Fruit fly (Drosophila melanogaster): ENCODE results near the gene cas.

The cas gene

dm6 chr3R:5736305-5736869 is 19.8 kb upstream of the cas start, which contains the start of the genes CG2100 and CG1236 (continued):
- TF ChIP-seq CG9876 (GFP tag; optimal IDR thresholded peaks at IDR 0.05) = peak; percentile 11
- TF ChIP-seq CG6272 (GFP tag; IDR thresholded peaks at IDR 0.05) = peak; percentile 66
- TF ChIP-seq CG4854 (GFP tag; optimal IDR thresholded peaks at IDR 0.05) = peak; percentile 9
- TF ChIP-seq yki (optimal IDR thresholded peaks at IDR 0.05) = no peak
- TF ChIP-seq ash1 (GFP tag; optimal IDR thresholded peaks at IDR 0.05) = no peak
- TF ChIP-seq CG11398 (GFP tag; optimal IDR thresholded peaks at IDR 0.05) = peak; percentile 16
- TF ChIP-seq en (GFP tag; optimal IDR thresholded peaks at IDR 0.05) = no peak
- TF ChIP-seq Atf6 (GFP tag; IDR thresholded peaks at IDR 0.05) = peak; percentile 29; the same call in 1 of the 2 replicates
- TF ChIP-seq pfk (GFP tag; optimal IDR thresholded peaks at IDR 0.05) = no peak
- TF ChIP-seq Chrac-16 (GFP tag; optimal IDR thresholded peaks at IDR 0.05) = peak; percentile 73
- TF ChIP-seq HLHmδ (GFP tag; optimal IDR thresholded peaks at IDR 0.05) = no peak
- peak; percentile 85 for TF ChIP-seq NfI (GFP tag; optimal IDR thresholded peaks at IDR 0.05)
- no peak for TF ChIP-seq CG15073 (GFP tag; optimal IDR thresholded peaks at IDR 0.05)
- TF ChIP-seq CG33557 (GFP tag; optimal IDR thresholded peaks at IDR 0.05) = peak; percentile 86
- TF ChIP-seq lbe (GFP tag; optimal IDR thresholded peaks at IDR 0.05) = peak; percentile 53
- peak; percentile 95 for TF ChIP-seq nmo (GFP tag; optimal IDR thresholded peaks at IDR 0.05)
- TF ChIP-seq gce (GFP tag; IDR thresholded peaks at IDR 0.05) = 0 out of 3 replicates have a peak, but pooled peaks have one; percentile 33
- peak; percentile 92 for TF ChIP-seq CG7839 (tag; optimal IDR thresholded peaks at IDR 0.05)
- TF ChIP-seq H15 (GFP tag; IDR thresholded peaks at IDR 0.05) = no peak; the same call in 2 of the 3 replicates
- peak; percentile 58 for TF ChIP-seq HmgZ (tag; optimal IDR thresholded peaks at IDR 0.05)
- peak; percentile 90 for TF ChIP-seq CG10209 (GFP tag; optimal IDR thresholded peaks at IDR 0.05)
- TF ChIP-seq tgo (GFP tag; IDR thresholded peaks at IDR 0.05) = peak; percentile 82
- TF ChIP-seq gcm2 (GFP tag; optimal IDR thresholded peaks at IDR 0.05) = peak; percentile 13
- no peak for TF ChIP-seq sqz (GFP tag; optimal IDR thresholded peaks at IDR 0.05)
- TF ChIP-seq run (tag; optimal IDR thresholded peaks at IDR 0.05) = peak; percentile 77
- peak; percentile 1 for TF ChIP-seq MTF-1 (GFP tag; optimal IDR thresholded peaks at IDR 0.05; ENCODE audit: borderline replicate concordance)
- no peak for TF ChIP-seq tna (GFP tag; IDR thresholded peaks at IDR 0.05; ENCODE audit: partially characterized antibody)
- TF ChIP-seq Rx (GFP tag; IDR thresholded peaks at IDR 0.05) = 0 out of 2 replicates have a peak, but pooled peaks have one; percentile 49
- peak; percentile 81 for TF ChIP-seq CG10147 (GFP tag; optimal IDR thresholded peaks at IDR 0.05)
- TF ChIP-seq salm (tag; optimal IDR thresholded peaks at IDR 0.05) = peak; percentile 80
- no peak for TF ChIP-seq z (GFP tag; IDR thresholded peaks at IDR 0.05)
- TF ChIP-seq sna (GFP tag; IDR thresholded peaks at IDR 0.05; ENCODE audit: partially characterized antibody) = no peak
- peak; percentile 91 for TF ChIP-seq CG7556 (GFP tag; optimal IDR thresholded peaks at IDR 0.05)
- TF ChIP-seq CG6791 (GFP tag; IDR thresholded peaks at IDR 0.05; ENCODE audit: partially characterized antibody) = no peak
- TF ChIP-seq CG7963 (GFP tag; IDR thresholded peaks at IDR 0.05; ENCODE audit: partially characterized antibody) = no peak
- TF ChIP-seq aop (GFP tag; IDR thresholded peaks at IDR 0.05) = no peak
- TF ChIP-seq oc (tag; optimal IDR thresholded peaks at IDR 0.05) = peak; percentile 82
- TF ChIP-seq Myb (GFP tag; optimal IDR thresholded peaks at IDR 0.05) = peak; percentile 32
- TF ChIP-seq h (optimal IDR thresholded peaks at IDR 0.05) = no peak
- TF ChIP-seq sc (optimal IDR thresholded peaks at IDR 0.05) = no peak
- TF ChIP-seq sc (GFP tag; optimal IDR thresholded peaks at IDR 0.05) = peak; percentile 85
- no peak for TF ChIP-seq CG8089 (GFP tag; optimal IDR thresholded peaks at IDR 0.05)
- TF ChIP-seq CG8290 (GFP tag; optimal IDR thresholded peaks at IDR 0.05) = peak; percentile 69
- no peak for TF ChIP-seq CG8290 (tag; optimal IDR thresholded peaks at IDR 0.05)
- no peak for TF ChIP-seq CG4282 (GFP tag; optimal IDR thresholded peaks at IDR 0.05)
- TF ChIP-seq CG18262 (tag; optimal IDR thresholded peaks at IDR 0.05) = peak; percentile 94
- no peak for TF ChIP-seq CG7745 (tag; optimal IDR thresholded peaks at IDR 0.05)
- TF ChIP-seq tio (GFP tag; optimal IDR thresholded peaks at IDR 0.05) = no peak
- peak; percentile 97 for TF ChIP-seq CG17361 (GFP tag; IDR thresholded peaks at IDR 0.05)
- TF ChIP-seq CG10959 (GFP tag; IDR thresholded peaks at IDR 0.05) = peak; percentile 68
- TF ChIP-seq zf30C (GFP tag; optimal IDR thresholded peaks at IDR 0.05) = no peak

Measured in whole organism, embryonic.